Worm (Caenorhabditis elegans) whole organism, L1 larva: Measurements from ENCODE around the gene elt-6.

Source experiments
- C16A3.4 ChIP-seq: fragments of 150-350 bp; optimal IDR thresholded peaks from 2 replicates; lab custom pipeline; 2014; ENCODE audit warnings: missing biosample characterization, missing genetic modification characterization
- ama-1 ChIP-seq: fragments of 150-350 bp; optimal IDR thresholded peaks from 2 replicates; lab custom pipeline; 2014
- blmp-1 ChIP-seq: fragments of 150-350 bp; optimal IDR thresholded peaks from 2 replicates; lab custom pipeline; 2014; ENCODE audit warnings: missing biosample characterization, missing genetic modification characterization
- ceh-82 ChIP-seq, 3 experiments: fragments of 150-350 bp in 1 of 3; sonication (generic microtip) in 2 of 3; optimal IDR thresholded peaks; 2 replicates each; lab custom pipeline; 2014 to 2017; ENCODE audit warnings: missing biosample characterization in 3 of 3, missing genetic modification characterization in 3 of 3
- ces-1 ChIP-seq: fragments of 150-350 bp; optimal IDR thresholded peaks from 2 replicates; lab custom pipeline; 2014; ENCODE audit warnings: missing biosample characterization, missing genetic modification reagents, missing genetic modification characterization
- lin-13 ChIP-seq: fragments of 150-350 bp; optimal IDR thresholded peaks from 2 replicates; lab custom pipeline; 2014; ENCODE audit warnings: missing biosample characterization, missing genetic modification reagents, missing genetic modification characterization
- lin-39 ChIP-seq: fragments of 150-350 bp; optimal IDR thresholded peaks from 2 replicates; lab custom pipeline; 2014; ENCODE audit warnings: missing biosample characterization, missing genetic modification reagents, missing genetic modification characterization
- mdl-1 ChIP-seq, 2 experiments: fragments of 150-350 bp; optimal IDR thresholded peaks; 2 replicates each; lab custom pipeline; 2014 to 2017; ENCODE audit warnings: missing biosample characterization in 2 of 2, missing genetic modification characterization in 2 of 2, inconsistent platforms in 1 of 2
- nhr-11 ChIP-seq: fragments of 150-350 bp; optimal IDR thresholded peaks from 2 replicates; lab custom pipeline; 2014; ENCODE audit warnings: missing biosample characterization, missing genetic modification characterization
- nhr-71 ChIP-seq: sonication (generic microtip); optimal IDR thresholded peaks from 2 replicates; lab custom pipeline; 2016; ENCODE audit warnings: mild to moderate bottlenecking, missing genetic modification characterization, moderate library complexity, missing compliant biosample characterization

DNA sequence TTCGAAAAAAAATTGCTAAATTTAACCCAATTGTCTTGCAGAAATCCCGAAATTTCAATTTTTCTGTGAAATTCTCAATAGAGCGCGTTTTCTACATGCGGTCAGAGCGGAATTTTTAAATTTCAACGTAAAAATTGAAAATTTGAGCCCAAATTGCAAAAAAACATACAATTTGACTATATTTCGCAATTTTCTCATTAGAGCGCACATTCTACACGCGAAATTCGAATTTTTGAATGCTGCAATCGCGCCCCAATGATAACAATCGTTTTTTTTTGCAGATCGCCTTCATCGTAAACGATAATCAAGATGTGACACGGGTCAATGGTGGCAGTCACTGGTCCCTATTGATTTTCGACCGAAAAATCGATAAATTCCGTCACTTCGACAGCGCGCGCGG is 46.3 kb downstream of the elt-6 start:
- no peak for TF ChIP-seq blmp-1 (tag; lab: Kevin White, UChicago)
- TF ChIP-seq mdl-1 (tag; optimal IDR thresholded peaks at IDR 0.05; lab: Kevin White, UChicago) = no peak
- TF ChIP-seq ceh-82 (tag; optimal IDR thresholded peaks at IDR 0.05; lab: Kevin White, UChicago) = no peak
- no peak for TF ChIP-seq ama-1 (lab: Kevin White, UChicago)
- TF ChIP-seq nhr-11 (tag; lab: Kevin White, UChicago) = no peak
- TF ChIP-seq lin-13 (GFP tag; lab: Kevin White, UChicago) = no peak
- TF ChIP-seq ces-1 = no peak
- no peak for TF ChIP-seq lin-39 (tag; lab: Kevin White, UChicago)
- no peak for TF ChIP-seq nhr-71
- no peak for TF ChIP-seq C16A3.4 (tag; lab: Kevin White, UChicago)
